Fruit fly (Drosophila melanogaster) whole organism, embryonic: ENCODE results near the gene Ldh.
A peak's percentile ranks its signal among the peaks of the same experiment; 100 is the strongest.

Experiments
- Bgb ChIP-seq: fragments of 200-800 bp; sonication (Bioruptor generic); IDR thresholded peaks from 2 replicates; pipeline ENCODE4 v1.3.6; 2022; ENCODE audit warnings: missing biosample characterization, missing genetic modification characterization; ENCODE audit not compliant: partially characterized antibody
- CG10543 ChIP-seq: fragments of 200-800 bp; sonication (Bioruptor generic); optimal IDR thresholded peaks from 3 replicates; lab custom pipeline; 2017; ENCODE audit warnings: missing biosample characterization, mild to moderate bottlenecking, missing genetic modification characterization, moderate library complexity
- CG10565 ChIP-seq: fragments of 200-800 bp; sonication (Bioruptor generic); optimal IDR thresholded peaks from 3 replicates; lab custom pipeline; 2016; ENCODE audit warnings: missing biosample characterization, mild to moderate bottlenecking, missing genetic modification characterization
- CG11695 ChIP-seq: fragments of 200-800 bp; sonication (Bioruptor generic); IDR thresholded peaks from 3 replicates; pipeline ENCODE4 v1.3.6; 2022; ENCODE audit warnings: missing biosample characterization, missing genetic modification characterization
- CG12155 ChIP-seq: fragments of 200-800 bp; sonication (Bioruptor generic); optimal IDR thresholded peaks from 3 replicates; lab custom pipeline; 2016; ENCODE audit warnings: missing biosample characterization, missing genetic modification characterization
- CG12744 ChIP-seq: fragments of 200-800 bp; sonication (Bioruptor generic); optimal IDR thresholded peaks from 2 replicates; lab custom pipeline; 2016; ENCODE audit warnings: missing biosample characterization, missing genetic modification characterization
- CG14860 ChIP-seq: fragments of 200-800 bp; sonication (Bioruptor generic); IDR thresholded peaks from 3 replicates; pipeline ENCODE4 v1.3.6; 2022; ENCODE audit warnings: missing biosample characterization, missing genetic modification characterization; ENCODE audit not compliant: partially characterized antibody
- CG15073 ChIP-seq: fragments of 200-800 bp; sonication (Bioruptor generic); optimal IDR thresholded peaks from 2 replicates; lab custom pipeline; 2016; ENCODE audit warnings: missing biosample characterization, missing genetic modification characterization
- CG15696 ChIP-seq: fragments of 200-800 bp; sonication (Bioruptor generic); optimal IDR thresholded peaks from 2 replicates; lab custom pipeline; 2019; ENCODE audit warnings: missing biosample characterization, mild to moderate bottlenecking, missing genetic modification characterization, moderate library complexity
- CG1603 ChIP-seq: fragments of 200-800 bp; sonication (Bioruptor generic); optimal IDR thresholded peaks from 2 replicates; lab custom pipeline; 2019; ENCODE audit warnings: missing biosample characterization, mild to moderate bottlenecking, missing genetic modification characterization, moderate library complexity
- CG17186 ChIP-seq: fragments of 200-800 bp; sonication (Bioruptor generic); optimal IDR thresholded peaks from 3 replicates; lab custom pipeline; 2017; ENCODE audit warnings: missing biosample characterization, missing genetic modification reagents, missing genetic modification characterization
- CG17829 ChIP-seq: fragments of 200-800 bp; optimal IDR thresholded peaks from 2 replicates; lab custom pipeline; 2019; ENCODE audit warnings: missing biosample characterization, mild to moderate bottlenecking, missing genetic modification characterization, moderate library complexity
- CG2202 ChIP-seq: fragments of 200-800 bp; sonication (Bioruptor generic); optimal IDR thresholded peaks from 2 replicates; lab custom pipeline; 2018; ENCODE audit warnings: missing biosample characterization, mild to moderate bottlenecking, missing genetic modification characterization
- CG32532 ChIP-seq: fragments of 200-800 bp; sonication (Bioruptor generic); IDR thresholded peaks from 2 replicates; pipeline ENCODE4 v1.3.6; 2022; ENCODE audit warnings: missing biosample characterization, missing genetic modification characterization
- CG32767 ChIP-seq: fragments of 200-800 bp; sonication (Bioruptor generic); IDR thresholded peaks from 2 replicates; pipeline ENCODE4 v1.3.6; 2022; ENCODE audit warnings: missing biosample characterization, missing genetic modification characterization
- CG32772 ChIP-seq: fragments of 200-800 bp; sonication (Bioruptor generic); IDR thresholded peaks from 2 replicates; pipeline ENCODE4 v1.3.6; 2022; ENCODE audit warnings: missing biosample characterization, missing genetic modification characterization
- CG33557 ChIP-seq: fragments of 200-800 bp; sonication (Bioruptor generic); optimal IDR thresholded peaks from 2 replicates; lab custom pipeline; 2019; ENCODE audit warnings: missing biosample characterization, mild to moderate bottlenecking, missing genetic modification characterization, moderate library complexity
- CG6175 ChIP-seq: fragments of 200-800 bp; sonication (Bioruptor generic); IDR thresholded peaks from 3 replicates; pipeline ENCODE4 v1.3.6; 2022; ENCODE audit warnings: missing biosample characterization, missing genetic modification characterization
- CG7271 ChIP-seq: fragments of 200-800 bp; sonication (Bioruptor generic); optimal IDR thresholded peaks from 2 replicates; lab custom pipeline; 2018; ENCODE audit warnings: missing biosample characterization, mild to moderate bottlenecking, missing genetic modification characterization, moderate library complexity
- CG7556 ChIP-seq: fragments of 200-800 bp; sonication (Bioruptor generic); optimal IDR thresholded peaks from 2 replicates; lab custom pipeline; 2017; ENCODE audit warnings: missing biosample characterization, mild to moderate bottlenecking, missing genetic modification characterization
- Dad ChIP-seq: fragments of 200-800 bp; sonication (Bioruptor generic); optimal IDR thresholded peaks from 3 replicates; lab custom pipeline; 2016; ENCODE audit warnings: missing biosample characterization, missing genetic modification characterization
- Dfd ChIP-seq, 2 experiments: fragments of >200 bp; optimal IDR thresholded peaks; 2 replicates each; lab custom pipeline; 2017; ENCODE audit warnings: missing biosample characterization in 2 of 2, missing genetic modification characterization in 2 of 2
- ERR ChIP-seq: fragments of 200-800 bp; sonication (Bioruptor generic); optimal IDR thresholded peaks from 2 replicates; lab custom pipeline; 2016; ENCODE audit warnings: missing biosample characterization, missing genetic modification characterization
- Hmx ChIP-seq: fragments of 200-800 bp; sonication (Bioruptor generic); optimal IDR thresholded peaks from 2 replicates; lab custom pipeline; 2016; ENCODE audit warnings: missing biosample characterization, missing genetic modification characterization
- Hr51 ChIP-seq, 2 experiments: fragments of 200-800 bp; sonication (Bioruptor generic); optimal IDR thresholded peaks; 2 replicates in 1 of 2; 3 replicates in 1 of 2; lab custom pipeline; 2016 to 2018; ENCODE audit warnings: missing biosample characterization in 2 of 2, missing genetic modification characterization in 2 of 2, mild to moderate bottlenecking in 1 of 2, moderate library complexity in 1 of 2
- Lpt ChIP-seq: fragments of >200 bp; optimal IDR thresholded peaks from 2 replicates; lab custom pipeline; 2018; ENCODE audit warnings: missing biosample characterization, missing genetic modification characterization
- al ChIP-seq: fragments of 200-800 bp; sonication (Bioruptor generic); IDR thresholded peaks from 2 replicates; pipeline ENCODE4 v1.3.6; 2022; ENCODE audit warnings: missing biosample characterization, missing genetic modification characterization
- amos ChIP-seq: fragments of 200-800 bp; sonication (Bioruptor generic); IDR thresholded peaks from 2 replicates; pipeline ENCODE4 v1.3.6; 2022; ENCODE audit warnings: missing biosample characterization, missing genetic modification characterization; ENCODE audit not compliant: partially characterized antibody
- ato ChIP-seq: fragments of 200-800 bp; sonication (Bioruptor generic); IDR thresholded peaks from 2 replicates; pipeline ENCODE4 v1.3.6; 2022; ENCODE audit warnings: missing biosample characterization, missing genetic modification characterization; ENCODE audit not compliant: partially characterized antibody
- bbx ChIP-seq: fragments of 200-800 bp; sonication (Bioruptor generic); IDR thresholded peaks from 2 replicates; pipeline ENCODE4 v1.3.6; 2022; ENCODE audit warnings: missing biosample characterization, missing genetic modification characterization; ENCODE audit not compliant: partially characterized antibody
- fd102C ChIP-seq: fragments of 200-800 bp; sonication (Bioruptor generic); optimal IDR thresholded peaks from 2 replicates; lab custom pipeline; 2018; ENCODE audit warnings: missing biosample characterization, mild to moderate bottlenecking, missing genetic modification characterization, moderate library complexity
- fd3F ChIP-seq: fragments of 200-800 bp; sonication (Bioruptor generic); optimal IDR thresholded peaks from 2 replicates; lab custom pipeline; 2018; ENCODE audit warnings: missing biosample characterization, mild to moderate bottlenecking, missing genetic modification characterization, moderate library complexity
- fd64A ChIP-seq: fragments of 200-800 bp; sonication (Bioruptor generic); optimal IDR thresholded peaks from 3 replicates; lab custom pipeline; 2018; ENCODE audit warnings: missing biosample characterization, mild to moderate bottlenecking, missing genetic modification characterization
- ftz-f1 ChIP-seq: fragments of 200-800 bp; sonication (Bioruptor generic); optimal IDR thresholded peaks from 2 replicates; lab custom pipeline; 2016; ENCODE audit warnings: missing biosample characterization, missing genetic modification characterization
- gsb ChIP-seq: fragments of 200-800 bp; sonication (Bioruptor generic); IDR thresholded peaks from 2 replicates; pipeline ENCODE4 v1.3.6; 2022; ENCODE audit warnings: missing biosample characterization, missing genetic modification characterization
- gt ChIP-seq: fragments of 200-800 bp; sonication (Bioruptor generic); IDR thresholded peaks from 2 replicates; pipeline ENCODE4 v1.3.6; 2022; ENCODE audit warnings: missing biosample characterization, missing genetic modification characterization
- insv ChIP-seq, 2 experiments: fragments of 200-800 bp; sonication (Bioruptor generic); optimal IDR thresholded peaks; 3 replicates each; lab custom pipeline; 2016 to 2018; ENCODE audit warnings: missing biosample characterization in 2 of 2, missing genetic modification characterization in 2 of 2
- knrl ChIP-seq: fragments of 200-800 bp; sonication (Bioruptor generic); IDR thresholded peaks from 3 replicates; pipeline ENCODE4 v1.3.6; 2022; ENCODE audit warnings: missing biosample characterization, missing genetic modification characterization; ENCODE audit not compliant: partially characterized antibody
- lbe ChIP-seq: fragments of 200-800 bp; sonication (Bioruptor generic); optimal IDR thresholded peaks from 2 replicates; lab custom pipeline; 2016; ENCODE audit warnings: missing biosample characterization, mild to moderate bottlenecking, missing genetic modification characterization
- mirr ChIP-seq: fragments of 200-800 bp; sonication (Bioruptor generic); optimal IDR thresholded peaks from 3 replicates; lab custom pipeline; 2018; ENCODE audit warnings: missing biosample characterization, mild to moderate bottlenecking, missing genetic modification characterization
- pb ChIP-seq: fragments of 200-800 bp; sonication (Bioruptor generic); optimal IDR thresholded peaks from 3 replicates; lab custom pipeline; 2016; ENCODE audit warnings: missing biosample characterization, missing genetic modification characterization
- pfk ChIP-seq: fragments of 200-800 bp; sonication (Bioruptor generic); optimal IDR thresholded peaks from 2 replicates; lab custom pipeline; 2018; ENCODE audit warnings: missing biosample characterization, mild to moderate bottlenecking, missing genetic modification characterization, moderate library complexity
- sens ChIP-seq: fragments of 200-800 bp; sonication (Bioruptor generic); peaks from one replicate; lab custom pipeline; 2016; ENCODE audit warnings: missing biosample characterization, missing genetic modification characterization
- sob ChIP-seq: fragments of 200-800 bp; sonication (Bioruptor generic); IDR thresholded peaks from 2 replicates; pipeline ENCODE4 v1.3.6; 2022; ENCODE audit warnings: missing biosample characterization, missing genetic modification characterization
- stwl ChIP-seq: fragments of 200-800 bp; sonication (Bioruptor generic); optimal IDR thresholded peaks from 3 replicates; lab custom pipeline; 2018; ENCODE audit warnings: missing biosample characterization, mild to moderate bottlenecking, missing genetic modification characterization, moderate library complexity
- sug ChIP-seq: fragments of 200-800 bp; optimal IDR thresholded peaks from 2 replicates; lab custom pipeline; 2019; ENCODE audit warnings: missing biosample characterization, mild to moderate bottlenecking, missing genetic modification characterization, moderate library complexity
- vvl ChIP-seq: fragments of 200-800 bp; sonication (Bioruptor generic); IDR thresholded peaks from 2 replicates; pipeline ENCODE4 v1.3.6; 2022; ENCODE audit warnings: missing biosample characterization, missing genetic modification characterization
- wdn ChIP-seq: fragments of 200-800 bp; sonication (Bioruptor generic); IDR thresholded peaks from 2 replicates; pipeline ENCODE4 v1.3.6; 2022; ENCODE audit warnings: missing biosample characterization, missing genetic modification characterization
- z ChIP-seq: fragments of 200-800 bp; sonication (Bioruptor generic); IDR thresholded peaks from 3 replicates; pipeline ENCODE4 v1.3.6; 2022; ENCODE audit warnings: missing biosample characterization, missing genetic modification characterization
- zen2 ChIP-seq: fragments of 200-800 bp; sonication (Bioruptor generic); IDR thresholded peaks from 3 replicates; pipeline ENCODE4 v1.3.6; 2022; ENCODE audit warnings: missing biosample characterization, missing genetic modification characterization; ENCODE audit not compliant: partially characterized antibody

Ldh gene

dm6 chr3L:6217806-6218205, 44.7 kb downstream of the Ldh start, which contains the start of gene LanA (continued):
- TF ChIP-seq CG15696 (tag; lab: Kevin White, UChicago) (peak; percentile 9), CG6175 (GFP tag; lab: Robert Waterston, UW) (0 out of 3 replicates have a peak, but pooled peaks have one; percentile 8), CG15073 (no peak), ftz-f1 (GFP tag; lab: Kevin White, UChicago) (peak; percentile 2), Hmx (GFP tag; lab: Kevin White, UChicago) (no peak), CG12155 (GFP tag; lab: Kevin White, UChicago) (peak; percentile 28), fd102C (GFP tag; lab: Kevin White, UChicago) (peak; percentile 60), sug (tag; lab: Kevin White, UChicago) (peak; percentile 26), insv (GFP tag; optimal IDR thresholded peaks at IDR 0.05; lab: Kevin White, UChicago) (peak in 1 of 2 experiments; percentile 3), al (no peak; the same call in 1 of the 2 replicates), wdn (no peak), sob (peak; percentile 46; the same call in 1 of the 2 replicates), pfk (GFP tag; lab: Kevin White, UChicago) (peak; percentile 76), fd64A (peak; percentile 21), CG32772 (GFP tag; lab: Robert Waterston, UW) (0 out of 2 replicates have a peak, but pooled peaks have one; percentile 12), amos (peak; percentile 23; the same call in 1 of the 2 replicates), CG11695 (GFP tag; lab: Robert Waterston, UW) (no peak), vvl (peak; percentile 18; the same call in 1 of the 2 replicates), ato (GFP tag; lab: Robert Waterston, UW) (0 out of 2 replicates have a peak, but pooled peaks have one; percentile 45), mirr (GFP tag; lab: Kevin White, UChicago) (peak; percentile 2), CG32767 (0 out of 2 replicates have a peak, but pooled peaks have one; percentile 8), Lpt (no peak), CG10565 (no peak), Dfd (GFP tag; optimal IDR thresholded peaks at IDR 0.05; lab: Kevin White, UChicago) (no peak), CG7556 (GFP tag; lab: Kevin White, UChicago) (no peak), gt (GFP tag; lab: Robert Waterston, UW) (no peak), CG2202 (tag; lab: Kevin White, UChicago) (no peak), bbx (peak; percentile 61), CG14860 (GFP tag; lab: Robert Waterston, UW) (no peak), CG32532 (peak; percentile 27; the same call in 1 of the 2 replicates), stwl (tag; lab: Kevin White, UChicago) (peak; percentile 7), zen2 (no peak), z (GFP tag; lab: Robert Waterston, UW) (peak; percentile 28; the same call in 1 of the 3 replicates), CG1603 (tag; lab: Kevin White, UChicago) (peak; percentile 32), CG17186 (no peak), CG17829 (tag; lab: Kevin White, UChicago) (no peak), gsb (GFP tag; lab: Robert Waterston, UW) (no peak), pb (no peak), fd3F (GFP tag; lab: Kevin White, UChicago) (no peak), sens (GFP tag; lab: Kevin White, UChicago) (peak; percentile 67), CG10543 (GFP tag; lab: Kevin White, UChicago) (peak; percentile 19), knrl (GFP tag; lab: Robert Waterston, UW) (no peak), ERR (GFP tag; lab: Kevin White, UChicago) (peak; percentile 11), CG7271 (tag; lab: Kevin White, UChicago) (peak; percentile 31), Dad (GFP tag; lab: Kevin White, UChicago) (no peak), Bgb (GFP tag; lab: Robert Waterston, UW) (peak; percentile 44; the same call in 1 of the 2 replicates), CG12744 (GFP tag; lab: Kevin White, UChicago) (peak; percentile 31), lbe (GFP tag; lab: Kevin White, UChicago) (no peak), Hr51 (GFP tag; optimal IDR thresholded peaks at IDR 0.05; lab: Kevin White, UChicago) (no peak), CG33557 (GFP tag; lab: Kevin White, UChicago) (peak; percentile 12)
